Worm (Caenorhabditis elegans): Measurements from ENCODE around the gene F23A7.4.

DNA sequence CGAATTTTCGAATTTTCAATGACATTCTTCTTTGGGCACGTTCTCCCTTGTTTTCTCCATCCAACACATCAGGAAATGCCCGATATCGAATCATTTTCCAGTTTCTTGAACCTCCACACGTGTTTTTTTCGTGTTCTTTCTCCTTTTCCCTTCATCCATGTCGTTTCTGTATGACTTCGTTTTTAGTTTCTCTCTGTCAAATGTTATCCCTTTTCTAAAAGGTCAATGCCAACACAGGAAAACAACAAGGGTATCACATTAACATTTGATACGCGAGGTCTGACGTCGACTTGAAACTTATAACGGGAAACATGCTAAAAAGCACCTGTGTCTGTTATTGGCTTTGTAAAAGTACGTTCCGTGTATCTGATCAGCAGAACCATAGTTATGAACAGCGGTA is 39.5 kb upstream of the F23A7.4 start:
- TF ChIP-seq lsy-2 (tag; optimal IDR thresholded peaks at IDR 0.05): no peak
- TF ChIP-seq snpc-4 (tag; optimal IDR thresholded peaks at IDR 0.05): no peak
- no peak for TF ChIP-seq lin-13 (tag; optimal IDR thresholded peaks at IDR 0.05)
- TF ChIP-seq unc-62 (GFP tag; optimal IDR thresholded peaks at IDR 0.05): no peak
- no peak for TF ChIP-seq nhr-2 (tag; optimal IDR thresholded peaks at IDR 0.05)
- no peak for TF ChIP-seq nhr-28 (tag; optimal IDR thresholded peaks at IDR 0.05)
- TF ChIP-seq bed-3 (GFP tag; optimal IDR thresholded peaks at IDR 0.05): no peak
